Worm (Caenorhabditis elegans) whole organism, midembryonic: Measurements from ENCODE around the gene pks-1.
A peak's percentile ranks its signal among the peaks of the same experiment; 100 is the strongest.

ENCODE experiments used
- T22C8.4 ChIP-seq: fragments of 200-800 bp; sonication (Bioruptor generic); IDR thresholded peaks from 2 replicates; pipeline ENCODE4 v1.3.6; 2022; ENCODE audit warnings: missing genetic modification characterization, missing compliant biosample characterization
- cog-1 ChIP-seq: sonication (generic microtip); optimal IDR thresholded peaks from 2 replicates; lab custom pipeline; 2016; ENCODE audit warnings: missing genetic modification characterization, missing compliant biosample characterization
- flt-1 ChIP-seq: fragments of 200-800 bp; sonication (Bioruptor generic); IDR thresholded peaks from 2 replicates; pipeline ENCODE4 v1.3.6; 2022; ENCODE audit warnings: missing genetic modification characterization, missing compliant biosample characterization
- klf-2 ChIP-seq: fragments of 200-800 bp; sonication (Bioruptor generic); conservative IDR thresholded peaks from 2 replicates; pipeline ENCODE4 v1.3.6; 2022; ENCODE audit warnings: missing genetic modification reagents, missing genetic modification characterization, missing compliant biosample characterization
- med-1 ChIP-seq: sonication (generic microtip); optimal IDR thresholded peaks from 2 replicates; lab custom pipeline; 2017; ENCODE audit warnings: missing genetic modification characterization, mild to moderate bottlenecking, missing compliant biosample characterization, antibody characterized with exemption, missing genetic modification reagents; ENCODE audit not compliant: insufficient read depth
- ref-1 ChIP-seq: fragments of 200-800 bp; sonication (Bioruptor generic); conservative IDR thresholded peaks from 2 replicates; pipeline ENCODE4 v1.3.6; 2022; ENCODE audit warnings: missing genetic modification reagents, missing genetic modification characterization, missing compliant biosample characterization
- tab-1 ChIP-seq: fragments of 200-800 bp; sonication (Bioruptor generic); IDR thresholded peaks from 2 replicates; pipeline ENCODE4 v1.3.6; 2022; ENCODE audit warnings: missing genetic modification characterization, missing compliant biosample characterization
- ztf-23 ChIP-seq: fragments of 200-800 bp; sonication (Bioruptor generic); IDR thresholded peaks from 2 replicates; pipeline ENCODE4 v1.3.6; 2022; ENCODE audit warnings: missing genetic modification reagents, missing genetic modification characterization, missing compliant biosample characterization
- ztf-29 ChIP-seq: fragments of 200-800 bp; sonication (Bioruptor generic); IDR thresholded peaks from 2 replicates; pipeline ENCODE4 v1.3.6; 2022; ENCODE audit warnings: missing genetic modification reagents, missing genetic modification characterization, missing compliant biosample characterization

DNA sequence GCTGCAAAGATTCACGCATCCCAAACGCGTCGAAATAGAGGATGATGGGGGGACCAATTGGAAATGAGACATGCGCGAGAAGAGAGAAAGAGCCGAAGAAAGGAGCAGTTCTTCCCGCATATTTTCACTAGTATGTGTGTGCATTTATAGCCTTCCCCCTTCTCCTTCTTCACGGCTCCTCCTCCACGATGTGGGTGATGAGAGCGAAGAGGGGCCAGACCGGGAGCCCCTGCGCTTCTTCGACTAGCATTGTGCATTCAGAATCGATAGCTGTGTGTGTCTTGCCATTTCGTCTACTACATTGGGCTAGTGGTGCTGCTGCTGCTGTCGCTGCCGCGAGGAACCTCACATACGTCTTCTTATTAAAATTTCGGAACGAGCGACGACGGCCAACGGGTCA is 45.4 kb upstream of the pks-1 start, which contains the start of gene jkk-1:
- TF ChIP-seq klf-2 (GFP tag; lab: Robert Waterston, UW) (no peak), ref-1 (GFP tag; lab: Robert Waterston, UW) (no peak), med-1 (GFP tag; lab: Kevin White, UChicago) (no peak), T22C8.4 (GFP tag; lab: Robert Waterston, UW) (no peak), flt-1 (no peak), ztf-29 (GFP tag; lab: Robert Waterston, UW) (no peak), cog-1 (tag; lab: Kevin White, UChicago) (peak; percentile 17), ztf-23 (GFP tag; lab: Robert Waterston, UW) (no peak), tab-1 (GFP tag; lab: Robert Waterston, UW) (no peak)
